Fruit fly (Drosophila melanogaster): ENCODE results near the gene Axn.

DNA sequence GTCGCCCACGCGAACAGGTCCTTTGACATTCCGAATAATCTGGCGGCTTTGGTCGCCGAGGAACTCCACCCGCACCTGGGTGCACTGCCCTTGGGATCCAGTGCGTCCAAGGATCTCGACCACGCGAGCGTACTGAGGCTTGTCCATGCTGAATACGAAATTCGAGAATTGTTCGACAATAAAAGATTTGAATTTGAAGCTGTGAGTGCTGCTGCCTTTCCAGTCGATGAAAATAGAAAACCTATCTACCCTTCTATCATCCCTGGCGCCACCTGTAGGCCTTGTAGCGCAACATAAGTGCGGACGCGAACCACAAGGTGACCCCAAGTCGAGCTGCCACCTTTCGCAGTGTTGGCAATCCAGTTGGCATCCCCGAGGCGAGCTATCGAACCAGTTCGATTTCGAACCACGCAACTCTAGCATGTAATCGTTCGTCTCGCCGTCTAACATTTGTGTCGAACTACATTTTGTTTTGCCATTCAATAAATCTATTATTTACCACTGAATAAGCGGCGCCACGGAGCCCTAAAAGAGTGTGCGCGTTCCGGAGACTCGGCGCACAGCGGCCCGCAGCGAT, at the start of gene Axn, which contains the start of gene RpS28a:
- TF ChIP-seq usp (GFP tag; optimal IDR thresholded peaks at IDR 0.05) (no peak), CG8478 (optimal IDR thresholded peaks at IDR 0.05) (no peak), Dll (optimal IDR thresholded peaks at IDR 0.05) (no peak), psq (optimal IDR thresholded peaks at IDR 0.05) (no peak), pan (optimal IDR thresholded peaks at IDR 0.05) (no peak), EcR (GFP tag; optimal IDR thresholded peaks at IDR 0.05) (no peak)

Data from whole organism.